Fruit fly (Drosophila melanogaster) Kc167 (cell line): Measurements from ENCODE around the gene Vps16A.
A peak's percentile ranks its signal among the peaks of the same experiment; 100 is the strongest.

Experiments used
- Myc ChIP-seq: fragments of >200 bp; optimal IDR thresholded peaks from 2 replicates; lab custom pipeline; 2017; ENCODE audit warnings: missing external identifiers
- Sin3A ChIP-seq: fragments of >200 bp; optimal IDR thresholded peaks from 2 replicates; lab custom pipeline; 2018; ENCODE audit warnings: missing external identifiers
- h ChIP-seq: fragments of >200 bp; optimal IDR thresholded peaks from 3 replicates; lab custom pipeline; 2018; ENCODE audit warnings: missing external identifiers
- insv ChIP-seq: fragments of >200 bp; optimal IDR thresholded peaks from 3 replicates; lab custom pipeline; 2018; ENCODE audit warnings: missing external identifiers
- psq ChIP-seq: fragments of >200 bp; optimal IDR thresholded peaks from 2 replicates; lab custom pipeline; 2017; ENCODE audit warnings: missing external identifiers
- ttk ChIP-seq: sonication (Bioruptor generic); optimal IDR thresholded peaks from 2 replicates; lab custom pipeline; 2017; ENCODE audit warnings: missing external identifiers

Vps16A gene

dm6 chr3R:9266765-9267164 is at the start of gene Vps16A, which contains the start of gene TrpRS:
TSS of gene Vps16A (plus strand) at chr3R:9267019.
TSS of gene TrpRS (minus strand) at chr3R:9266904.
- TF ChIP-seq ttk (lab: Kevin White, UChicago): no peak
- TF ChIP-seq Sin3A (lab: Kevin White, UChicago): no peak
- no peak for TF ChIP-seq psq
- no peak for TF ChIP-seq Myc (lab: Kevin White, UChicago)
- TF ChIP-seq h (lab: Kevin White, UChicago): no peak
- TF ChIP-seq insv (lab: Kevin White, UChicago): no peak

dm6 chr3R:9217607-9218006 is 49.2 kb upstream of the Vps16A start:
- TF ChIP-seq Sin3A (lab: Kevin White, UChicago): no peak
- TF ChIP-seq h (lab: Kevin White, UChicago): no peak
- no peak for TF ChIP-seq psq
- no peak for TF ChIP-seq insv (lab: Kevin White, UChicago)
- no peak for TF ChIP-seq Myc (lab: Kevin White, UChicago)
- no peak for TF ChIP-seq ttk (lab: Kevin White, UChicago)

dm6 chr3R:9220064-9220864 is 46.6 kb upstream of the Vps16A start:
- TF ChIP-seq ttk (lab: Kevin White, UChicago) (no peak), psq (no peak), Myc (lab: Kevin White, UChicago) (no peak), h (lab: Kevin White, UChicago) (no peak), insv (lab: Kevin White, UChicago) (no peak), Sin3A (lab: Kevin White, UChicago) (no peak)

dm6 chr3R:9222355-9222754 is 44.5 kb upstream of the Vps16A start:
- TF ChIP-seq Myc (lab: Kevin White, UChicago) (no peak), insv (lab: Kevin White, UChicago) (no peak), h (lab: Kevin White, UChicago) (no peak), psq (no peak), Sin3A (lab: Kevin White, UChicago) (no peak), ttk (lab: Kevin White, UChicago) (no peak)

- TF ChIP-seq Sin3A (lab: Kevin White, UChicago) (no peak), ttk (lab: Kevin White, UChicago) (no peak), Myc (lab: Kevin White, UChicago) (no peak), insv (lab: Kevin White, UChicago) (no peak), psq (no peak), h (lab: Kevin White, UChicago) (no peak)
Observed at dm6 chr3R:9224807-9225206, 42.0 kb upstream of the Vps16A start.

dm6 chr3R:9226146-9226545 is 40.7 kb upstream of the Vps16A start:
- TF ChIP-seq Myc (lab: Kevin White, UChicago) (no peak), Sin3A (lab: Kevin White, UChicago) (no peak), h (lab: Kevin White, UChicago) (no peak), psq (no peak), insv (lab: Kevin White, UChicago) (no peak), ttk (lab: Kevin White, UChicago) (no peak)

- TF ChIP-seq ttk (lab: Kevin White, UChicago) (no peak), psq (no peak), h (lab: Kevin White, UChicago) (no peak)
Observed at dm6 chr3R:9226701-9227313, 40.0 kb upstream of the Vps16A start.

dm6 chr3R:9227330-9227729 is 39.5 kb upstream of the Vps16A start:
- TF ChIP-seq Sin3A (lab: Kevin White, UChicago) (no peak), psq (no peak), insv (lab: Kevin White, UChicago) (no peak), ttk (lab: Kevin White, UChicago) (no peak), h (lab: Kevin White, UChicago) (no peak), Myc (lab: Kevin White, UChicago) (no peak)

dm6 chr3R:9227944-9228343 is 38.9 kb upstream of the Vps16A start:
- TF ChIP-seq insv (lab: Kevin White, UChicago): no peak
- no peak for TF ChIP-seq psq
- TF ChIP-seq Myc (lab: Kevin White, UChicago): no peak
- no peak for TF ChIP-seq h (lab: Kevin White, UChicago)
- TF ChIP-seq Sin3A (lab: Kevin White, UChicago): no peak
- TF ChIP-seq ttk (lab: Kevin White, UChicago): no peak

- TF ChIP-seq h (lab: Kevin White, UChicago) (no peak), psq (peak; percentile 36), insv (lab: Kevin White, UChicago) (no peak)
Observed at dm6 chr3R:9229075-9229835, 37.6 kb upstream of the Vps16A start.

- TF ChIP-seq insv (lab: Kevin White, UChicago): no peak
- TF ChIP-seq ttk (lab: Kevin White, UChicago): no peak
- no peak for TF ChIP-seq psq
- TF ChIP-seq Sin3A (lab: Kevin White, UChicago): no peak
- no peak for TF ChIP-seq Myc (lab: Kevin White, UChicago)
Observed at dm6 chr3R:9229996-9230601, 36.7 kb upstream of the Vps16A start.
